Worm (Caenorhabditis elegans) whole organism, young adult: ENCODE measurements around the gene F42C5.4.

Source experiments
- B0261.1 ChIP-seq: sonication (generic microtip); optimal IDR thresholded peaks from 2 replicates; lab custom pipeline; 2016; ENCODE audit warnings: mild to moderate bottlenecking, missing genetic modification characterization, moderate library complexity, missing compliant biosample characterization
- C06A6.2 ChIP-seq: fragments of 200-800 bp; sonication (Bioruptor generic); conservative IDR thresholded peaks from 2 replicates; pipeline ENCODE4 v1.3.6; 2022; ENCODE audit warnings: missing genetic modification characterization, missing compliant biosample characterization
- D2030.7 ChIP-seq: fragments of 200-800 bp; sonication (Bioruptor generic); IDR thresholded peaks from 2 replicates; pipeline ENCODE4 v1.3.6; 2022; ENCODE audit warnings: missing genetic modification reagents, missing genetic modification characterization, missing compliant biosample characterization
- F23B12.7 ChIP-seq: sonication (generic microtip); optimal IDR thresholded peaks from 2 replicates; lab custom pipeline; 2017; ENCODE audit warnings: missing genetic modification characterization, mild to moderate bottlenecking, missing compliant biosample characterization, antibody characterized with exemption, moderate library complexity; ENCODE audit not compliant: insufficient read depth
- F39B2.1 ChIP-seq: fragments of 200-800 bp; sonication (Bioruptor generic); IDR thresholded peaks from 2 replicates; pipeline ENCODE4 v1.3.6; 2022; ENCODE audit warnings: missing genetic modification reagents, missing genetic modification characterization, missing compliant biosample characterization
- F52B5.7 ChIP-seq: sonication (generic microtip); optimal IDR thresholded peaks from 2 replicates; lab custom pipeline; 2016; ENCODE audit warnings: mild to moderate bottlenecking, missing genetic modification characterization, missing compliant biosample characterization
- F57A8.1 ChIP-seq: fragments of 200-800 bp; sonication (Bioruptor generic); optimal IDR thresholded peaks from 2 replicates; lab custom pipeline; 2018; ENCODE audit warnings: mild to moderate bottlenecking, missing genetic modification characterization, moderate library complexity, missing compliant biosample characterization
- Y53G8AR.9 ChIP-seq: fragments of 200-800 bp; sonication (Bioruptor generic); conservative IDR thresholded peaks from 2 replicates; pipeline ENCODE4 v1.3.6; 2022; ENCODE audit warnings: missing genetic modification reagents, missing genetic modification characterization, missing compliant biosample characterization
- Y56A3A.18 ChIP-seq: fragments of 200-800 bp; sonication (Bioruptor generic); IDR thresholded peaks from 2 replicates; pipeline ENCODE4 v1.3.6; 2022; ENCODE audit warnings: missing genetic modification reagents, missing genetic modification characterization, missing compliant biosample characterization
- Y95B8A.8 ChIP-seq: fragments of 200-800 bp; sonication (Bioruptor generic); IDR thresholded peaks from 2 replicates; pipeline ENCODE4 v1.3.6; 2022; ENCODE audit warnings: missing genetic modification reagents, missing genetic modification characterization, missing compliant biosample characterization
- attf-5 ChIP-seq: fragments of 200-800 bp; sonication (Bioruptor generic); optimal IDR thresholded peaks from 2 replicates; lab custom pipeline; 2018; ENCODE audit warnings: mild to moderate bottlenecking, missing genetic modification characterization, missing compliant biosample characterization
- cebp-2 ChIP-seq: fragments of 200-800 bp; sonication (Bioruptor generic); IDR thresholded peaks from 2 replicates; pipeline ENCODE4 v1.3.6; 2022; ENCODE audit warnings: missing genetic modification characterization, missing compliant biosample characterization
- ceh-100 ChIP-seq: fragments of 200-800 bp; sonication (Bioruptor generic); IDR thresholded peaks from 2 replicates; pipeline ENCODE4 v1.3.6; 2022; ENCODE audit warnings: missing genetic modification reagents, missing genetic modification characterization, missing compliant biosample characterization
- ceh-40 ChIP-seq: fragments of 200-800 bp; sonication (Bioruptor generic); IDR thresholded peaks from 2 replicates; pipeline ENCODE4 v1.3.6; 2022; ENCODE audit warnings: missing genetic modification characterization, missing compliant biosample characterization
- ceh-91 ChIP-seq: fragments of 200-800 bp; sonication (Bioruptor generic); IDR thresholded peaks from 2 replicates; pipeline ENCODE4 v1.3.6; 2022; ENCODE audit warnings: missing genetic modification reagents, missing genetic modification characterization, missing compliant biosample characterization
- chd-7 ChIP-seq: sonication (generic microtip); optimal IDR thresholded peaks from 2 replicates; lab custom pipeline; 2016; ENCODE audit warnings: mild to moderate bottlenecking, missing genetic modification characterization, moderate library complexity, missing compliant biosample characterization
- die-1 ChIP-seq: sonication (generic microtip); optimal IDR thresholded peaks from 2 replicates; lab custom pipeline; 2016; ENCODE audit warnings: missing genotype, mild to moderate bottlenecking, missing genetic modification characterization, missing compliant biosample characterization
- dpl-1 ChIP-seq: fragments of 150-350 bp; optimal IDR thresholded peaks from 2 replicates; lab custom pipeline; 2014; ENCODE audit warnings: missing biosample characterization, missing genetic modification reagents, missing genetic modification characterization
- egl-44 ChIP-seq: fragments of 200-800 bp; sonication (Bioruptor generic); IDR thresholded peaks from 2 replicates; pipeline ENCODE4 v1.3.6; 2022; ENCODE audit warnings: missing genetic modification reagents, missing genetic modification characterization, missing compliant biosample characterization
- him-1 ChIP-seq: sonication (generic microtip); optimal IDR thresholded peaks from 2 replicates; lab custom pipeline; 2016; ENCODE audit warnings: missing genotype, missing genetic modification reagents, missing genetic modification characterization, missing compliant biosample characterization
- hmg-20 ChIP-seq: fragments of 200-800 bp; sonication (Bioruptor generic); IDR thresholded peaks from 2 replicates; pipeline ENCODE4 v1.3.6; 2022; ENCODE audit warnings: missing genetic modification reagents, missing genetic modification characterization, missing compliant biosample characterization
- lag-1 ChIP-seq: fragments of 200-800 bp; sonication (Bioruptor generic); IDR thresholded peaks from 2 replicates; pipeline ENCODE4 v1.3.6; 2022; ENCODE audit warnings: missing genetic modification reagents, missing genetic modification characterization, missing compliant biosample characterization
- lin-26 ChIP-seq: fragments of 200-800 bp; sonication (Bioruptor generic); IDR thresholded peaks from 2 replicates; pipeline ENCODE4 v1.3.6; 2022; ENCODE audit warnings: missing genetic modification reagents, missing genetic modification characterization, missing compliant biosample characterization
- lsy-27 ChIP-seq: sonication (generic microtip); optimal IDR thresholded peaks from 2 replicates; lab custom pipeline; 2017; ENCODE audit warnings: missing genetic modification characterization, mild to moderate bottlenecking, missing compliant biosample characterization, antibody characterized with exemption, missing genotype, borderline replicate concordance; ENCODE audit not compliant: insufficient read depth
- madf-6 ChIP-seq: fragments of 200-800 bp; sonication (Bioruptor generic); IDR thresholded peaks from 2 replicates; pipeline ENCODE4 v1.3.6; 2022; ENCODE audit warnings: missing genetic modification reagents, missing genetic modification characterization, missing compliant biosample characterization
- mel-28 ChIP-seq: sonication (generic microtip); optimal IDR thresholded peaks from 2 replicates; lab custom pipeline; 2016; ENCODE audit warnings: borderline replicate concordance, mild to moderate bottlenecking, missing genetic modification characterization, missing compliant biosample characterization
- mes-4 ChIP-seq: sonication (generic microtip); optimal IDR thresholded peaks from 2 replicates; lab custom pipeline; 2016; ENCODE audit warnings: missing genotype, missing genetic modification characterization, missing compliant biosample characterization
- mxl-1 ChIP-seq: sonication (generic microtip); optimal IDR thresholded peaks from 2 replicates; lab custom pipeline; 2016; ENCODE audit warnings: missing genetic modification characterization, missing compliant biosample characterization
- rpc-1 ChIP-seq, 2 experiments: fragments of 150-350 bp in 1 of 2; sonication (generic microtip) in 1 of 2; optimal IDR thresholded peaks; 2 replicates each; lab custom pipeline; 2014 to 2018; ENCODE audit warnings: missing biosample characterization in 1 of 2, missing genetic modification characterization in 1 of 2, missing genetic modification reagents in 1 of 2, missing genotype in 1 of 2
- sea-2 ChIP-seq: fragments of 200-800 bp; sonication (Bioruptor generic); IDR thresholded peaks from 2 replicates; pipeline ENCODE4 v1.3.6; 2022; ENCODE audit warnings: missing genetic modification characterization, missing compliant biosample characterization
- snpc-1.3 ChIP-seq: sonication (generic microtip); optimal IDR thresholded peaks from 2 replicates; lab custom pipeline; 2017; ENCODE audit warnings: missing genetic modification characterization, mild to moderate bottlenecking, missing compliant biosample characterization, antibody characterized with exemption, moderate library complexity, missing genotype, missing genetic modification reagents; ENCODE audit not compliant: insufficient read depth
- snpc-4 ChIP-seq, 5 experiments: fragments of 150-350 bp in 1 of 5; sonication (generic microtip) in 4 of 5; optimal IDR thresholded peaks; 2 replicates each; lab custom pipeline; 2014 to 2018; ENCODE audit warnings: missing genetic modification characterization in 5 of 5, missing biosample characterization in 3 of 5, antibody characterized with exemption in 2 of 5, mild to moderate bottlenecking in 2 of 5, missing compliant biosample characterization in 2 of 5, missing genotype in 2 of 5, moderate library complexity in 2 of 5, missing genetic modification reagents in 1 of 5
- sptf-2 ChIP-seq: fragments of 200-800 bp; sonication (Bioruptor generic); optimal IDR thresholded peaks from 2 replicates; lab custom pipeline; 2018; ENCODE audit warnings: mild to moderate bottlenecking, missing genetic modification characterization, missing compliant biosample characterization
- tbp1 ChIP-seq: fragments of 200-800 bp; sonication (Bioruptor generic); optimal IDR thresholded peaks from 2 replicates; lab custom pipeline; 2018; ENCODE audit warnings: mild to moderate bottlenecking, missing genetic modification characterization, missing compliant biosample characterization
- ztf-22 ChIP-seq: fragments of 200-800 bp; sonication (Bioruptor generic); optimal IDR thresholded peaks from 2 replicates; lab custom pipeline; 2018; ENCODE audit warnings: mild to moderate bottlenecking, missing genetic modification characterization, moderate library complexity, missing compliant biosample characterization
- ztf-25 ChIP-seq: fragments of 200-800 bp; sonication (Bioruptor generic); IDR thresholded peaks from 2 replicates; pipeline ENCODE4 v1.3.6; 2022; ENCODE audit warnings: missing genetic modification reagents, missing genetic modification characterization, missing compliant biosample characterization
- ztf-3 ChIP-seq: fragments of 200-800 bp; sonication (Bioruptor generic); optimal IDR thresholded peaks from 2 replicates; lab custom pipeline; 2018; ENCODE audit warnings: mild to moderate bottlenecking, missing genetic modification characterization, missing compliant biosample characterization

The F42C5.4 gene

DNA sequence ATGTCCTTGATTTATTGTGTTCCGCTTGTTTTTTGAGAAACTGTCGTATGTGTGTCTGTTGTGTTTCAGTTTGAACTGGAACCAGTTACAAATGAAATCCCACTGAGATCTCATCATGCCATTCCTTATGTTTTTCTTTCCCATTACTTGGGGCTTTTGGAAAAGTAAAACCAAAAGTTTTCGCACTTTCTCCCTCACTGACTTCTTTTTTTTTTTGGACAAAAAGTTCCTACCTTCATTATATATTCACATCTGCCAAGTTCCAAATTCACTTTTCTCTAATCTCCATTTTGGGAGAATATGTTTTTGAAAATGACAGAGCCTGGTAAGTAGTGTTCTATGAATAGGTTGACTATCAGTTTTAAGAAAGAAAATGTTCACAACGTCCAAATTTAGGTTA is 15.3 kb downstream of the F42C5.4 start, which contains the start of gene C06E4.2:
C06E4.2 (plus strand) TSS at position 301 of the 400 bp plus-strand sequence.
- TF ChIP-seq hmg-20 (GFP tag; lab: Robert Waterston, UW): no peak
- TF ChIP-seq Y56A3A.18 (GFP tag; lab: Robert Waterston, UW): no peak
- TF ChIP-seq F52B5.7 (tag; lab: Kevin White, UChicago): no peak
- no peak for TF ChIP-seq ceh-91 (GFP tag; lab: Robert Waterston, UW)
- TF ChIP-seq Y95B8A.8 (GFP tag; lab: Robert Waterston, UW): no peak
- no peak for TF ChIP-seq ceh-100
- TF ChIP-seq sea-2 (GFP tag; lab: Robert Waterston, UW): no peak
- no peak for TF ChIP-seq mes-4
- TF ChIP-seq madf-6: no peak

DNA sequence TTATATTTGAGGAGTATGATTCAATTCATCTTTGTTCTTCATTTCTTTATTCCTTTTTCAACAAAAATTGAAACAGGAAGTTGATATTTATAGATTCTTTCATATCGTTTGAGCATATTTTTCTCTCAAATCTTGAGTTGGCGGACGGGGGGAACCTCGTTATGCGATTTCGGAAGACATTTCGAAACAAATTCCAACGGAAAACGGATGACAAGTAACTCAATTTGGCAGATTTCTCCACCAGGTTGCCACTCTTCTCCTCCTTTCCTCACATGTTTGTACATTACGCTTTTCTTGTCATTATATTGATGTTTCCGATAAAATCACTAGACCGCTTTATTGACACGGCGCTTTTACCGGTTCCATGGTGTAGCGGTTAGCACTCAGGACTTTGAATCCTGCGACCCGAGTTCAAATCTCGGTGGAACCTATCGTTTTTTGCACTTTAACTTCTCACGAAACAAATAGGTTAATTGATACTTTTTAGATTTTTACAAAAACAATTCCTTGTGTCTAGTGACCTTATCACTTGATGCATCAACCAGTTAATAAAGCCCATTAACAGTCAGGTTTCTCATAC is 16.9 kb downstream of the F42C5.4 start:
- TF ChIP-seq F57A8.1 (GFP tag; lab: Kevin White, UChicago): no peak
- no peak for TF ChIP-seq Y95B8A.8 (GFP tag; lab: Robert Waterston, UW)
- no peak for TF ChIP-seq egl-44 (GFP tag; lab: Robert Waterston, UW)
- TF ChIP-seq lag-1 (GFP tag; lab: Robert Waterston, UW): no peak
- TF ChIP-seq cebp-2 (GFP tag; lab: Robert Waterston, UW): no peak
- no peak for TF ChIP-seq sptf-2 (GFP tag; lab: Kevin White, UChicago)
- TF ChIP-seq F39B2.1: no peak
- peak; percentile 91 for TF ChIP-seq tbp1
- TF ChIP-seq D2030.7 (GFP tag; lab: Robert Waterston, UW): 0 out of 2 replicates have a peak, but pooled peaks have one; percentile 32
- TF ChIP-seq snpc-4 (GFP tag; optimal IDR thresholded peaks at IDR 0.05; lab: Kevin White, UChicago): peak; percentile 54
- TF ChIP-seq snpc-4 (tag; optimal IDR thresholded peaks at IDR 0.05; lab: Kevin White, UChicago): peak in 2 of 4 experiments; percentile 57 to 74
- peak; percentile 63 for TF ChIP-seq B0261.1 (tag; lab: Kevin White, UChicago)
- no peak for TF ChIP-seq Y53G8AR.9 (GFP tag; lab: Robert Waterston, UW)
- no peak for TF ChIP-seq C06A6.2 (GFP tag; lab: Robert Waterston, UW)
- TF ChIP-seq rpc-1 (optimal IDR thresholded peaks at IDR 0.05; lab: Kevin White, UChicago): peak; percentile 67
- TF ChIP-seq rpc-1 (tag; optimal IDR thresholded peaks at IDR 0.05; lab: Kevin White, UChicago): peak; percentile 84
- peak; percentile 8 for TF ChIP-seq lsy-27 (tag; lab: Kevin White, UChicago)
- no peak for TF ChIP-seq chd-7 (tag; lab: Kevin White, UChicago)
- no peak for TF ChIP-seq dpl-1 (GFP tag; lab: Kevin White, UChicago)
- TF ChIP-seq attf-5 (GFP tag; lab: Kevin White, UChicago): no peak
- TF ChIP-seq snpc-1.3 (tag; lab: Kevin White, UChicago): peak; percentile 29
- TF ChIP-seq ztf-22 (GFP tag; lab: Kevin White, UChicago): no peak
- TF ChIP-seq ztf-25 (GFP tag; lab: Robert Waterston, UW): 0 out of 2 replicates have a peak, but pooled peaks have one; percentile 9
- no peak for TF ChIP-seq ceh-40 (GFP tag; lab: Robert Waterston, UW)
- TF ChIP-seq him-1: peak; percentile 54
- peak; percentile 39 for TF ChIP-seq F23B12.7
- no peak for TF ChIP-seq mxl-1 (tag; lab: Kevin White, UChicago)
- TF ChIP-seq mel-28 (tag; lab: Kevin White, UChicago): no peak
- TF ChIP-seq die-1 (tag; lab: Kevin White, UChicago): peak; percentile 37
- TF ChIP-seq ztf-3 (GFP tag; lab: Kevin White, UChicago): no peak
- TF ChIP-seq lin-26 (GFP tag; lab: Robert Waterston, UW): peak; percentile 79; the same call in 1 of the 2 replicates
